Worm (Caenorhabditis elegans) whole organism, mixed stage, embryonic: ENCODE measurements around the gene C33H5.1.

Experiments used
- nhr-12 ChIP-seq: fragments of 150-350 bp; optimal IDR thresholded peaks from 2 replicates; lab custom pipeline; 2014; ENCODE audit warnings: missing biosample characterization, missing genetic modification characterization
- pha-4 ChIP-seq: fragments of 150-350 bp; optimal IDR thresholded peaks from 2 replicates; lab custom pipeline; 2018; ENCODE audit warnings: missing biosample characterization, missing genetic modification reagents, missing genetic modification characterization
- sptf-1 ChIP-seq: sonication (generic microtip); optimal IDR thresholded peaks from 2 replicates; lab custom pipeline; 2017; ENCODE audit warnings: mild to moderate bottlenecking, missing genetic modification characterization, moderate library complexity, missing compliant biosample characterization
- unc-39 ChIP-seq: fragments of 150-350 bp; optimal IDR thresholded peaks from 2 replicates; lab custom pipeline; 2014; ENCODE audit warnings: missing biosample characterization, missing genetic modification characterization
- unc-62 ChIP-seq: fragments of 150-350 bp; optimal IDR thresholded peaks from 2 replicates; lab custom pipeline; 2014; ENCODE audit warnings: missing biosample characterization, missing genetic modification reagents, missing genetic modification characterization

- TF ChIP-seq unc-62 (GFP tag; lab: Kevin White, UChicago) (no peak), nhr-12 (tag; lab: Kevin White, UChicago) (no peak), unc-39 (no peak), sptf-1 (tag; lab: Kevin White, UChicago) (no peak), pha-4 (tag; lab: Kevin White, UChicago) (no peak)
These were observed 49.2 kb upstream of the C33H5.1 start, which contains the start of gene dsb-3 for ce11 chrIV:7759527-7759926.
